Worm (Caenorhabditis elegans) whole organism, mixed stage, embryonic: ENCODE data around the gene Y46G5A.15.

Experiments
- M03D4.4 ChIP-seq: sonication (generic microtip); optimal IDR thresholded peaks from 2 replicates; lab custom pipeline; 2017; ENCODE audit warnings: mild to moderate bottlenecking, missing genetic modification characterization, missing compliant biosample characterization
- blmp-1 ChIP-seq: fragments of 150-350 bp; optimal IDR thresholded peaks from 2 replicates; lab custom pipeline; 2014; ENCODE audit warnings: missing biosample characterization, missing genetic modification characterization
- elt-3 ChIP-seq: fragments of 150-350 bp; optimal IDR thresholded peaks from 2 replicates; lab custom pipeline; 2014; ENCODE audit warnings: missing biosample characterization, missing genetic modification characterization
- hlh-1 ChIP-seq: fragments of 150-350 bp; optimal IDR thresholded peaks from 2 replicates; lab custom pipeline; 2014; ENCODE audit warnings: missing biosample characterization, missing genetic modification reagents, missing genetic modification characterization
- mep-1 ChIP-seq: fragments of 150-350 bp; optimal IDR thresholded peaks from 2 replicates; lab custom pipeline; 2017; ENCODE audit warnings: missing biosample characterization, missing genetic modification reagents, missing genetic modification characterization, inconsistent platforms
- nhr-12 ChIP-seq: fragments of 150-350 bp; optimal IDR thresholded peaks from 2 replicates; lab custom pipeline; 2014; ENCODE audit warnings: missing biosample characterization, missing genetic modification characterization
- nhr-237 ChIP-seq: fragments of 150-350 bp; optimal IDR thresholded peaks from 2 replicates; lab custom pipeline; 2014; ENCODE audit warnings: missing biosample characterization, missing genetic modification characterization
- nhr-76 ChIP-seq: sonication (generic microtip); optimal IDR thresholded peaks from 2 replicates; lab custom pipeline; 2017; ENCODE audit warnings: missing biosample characterization, missing genetic modification characterization
- snpc-4 ChIP-seq: fragments of 150-350 bp; optimal IDR thresholded peaks from 2 replicates; lab custom pipeline; 2014; ENCODE audit warnings: missing biosample characterization, missing genetic modification characterization
- unc-120 ChIP-seq: sonication (generic microtip); optimal IDR thresholded peaks from 2 replicates; lab custom pipeline; 2017; ENCODE audit warnings: missing genetic modification characterization, missing compliant biosample characterization; ENCODE audit not compliant: poor library complexity, severe bottlenecking
- unc-39 ChIP-seq: fragments of 150-350 bp; optimal IDR thresholded peaks from 2 replicates; lab custom pipeline; 2014; ENCODE audit warnings: missing biosample characterization, missing genetic modification characterization
- ztf-11 ChIP-seq: fragments of 150-350 bp; optimal IDR thresholded peaks from 2 replicates; lab custom pipeline; 2014; ENCODE audit warnings: missing biosample characterization, missing genetic modification characterization

DNA sequence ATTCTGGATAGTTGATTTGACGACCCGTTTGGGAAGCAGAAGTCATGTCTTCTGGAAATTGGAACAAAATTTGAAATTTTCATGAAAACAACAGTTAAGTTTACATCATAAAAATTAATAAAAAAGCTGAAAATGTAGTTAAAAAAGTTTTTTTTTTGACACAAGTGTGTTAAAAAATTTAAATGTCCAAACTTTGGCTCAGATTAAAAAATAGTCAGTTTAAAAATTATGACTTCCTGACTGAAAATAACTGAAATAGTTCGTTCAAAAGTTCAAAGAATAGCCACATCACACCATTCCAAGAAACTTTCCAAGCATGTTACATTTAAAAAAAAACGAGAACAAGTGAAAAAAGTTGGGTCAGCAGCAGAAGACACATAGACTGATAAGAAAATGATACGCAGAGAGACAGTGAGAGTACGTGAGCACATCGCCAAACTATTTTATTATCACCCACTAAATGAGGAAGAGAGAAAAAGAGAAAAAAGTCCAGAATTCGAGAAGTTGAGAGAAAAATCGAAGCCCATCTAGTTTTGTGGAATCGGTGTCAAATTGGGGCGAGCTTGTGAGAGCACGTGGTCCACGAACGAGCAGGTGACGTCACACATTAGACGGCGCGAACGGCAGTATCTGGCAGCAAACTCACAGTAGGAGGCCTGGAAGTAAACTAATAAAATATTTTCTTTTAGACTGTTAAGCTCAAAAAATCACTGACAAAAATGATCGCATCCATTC, 31.4 kb upstream of the Y46G5A.15 start, which contains the start of gene acl-7:
- TF ChIP-seq blmp-1 (tag; lab: Kevin White, UChicago) = no peak
- no peak for TF ChIP-seq nhr-237 (tag; lab: Kevin White, UChicago)
- no peak for TF ChIP-seq unc-39 (tag; lab: Kevin White, UChicago)
- TF ChIP-seq mep-1 (tag; lab: Kevin White, UChicago) = no peak
- TF ChIP-seq nhr-76 (tag; lab: Kevin White, UChicago) = no peak
- TF ChIP-seq ztf-11 = no peak
- TF ChIP-seq hlh-1 = no peak
- no peak for TF ChIP-seq M03D4.4 (tag; lab: Kevin White, UChicago)
- no peak for TF ChIP-seq elt-3 (tag; lab: Kevin White, UChicago)
- no peak for TF ChIP-seq nhr-12 (tag; lab: Kevin White, UChicago)
- TF ChIP-seq snpc-4 (tag; lab: Kevin White, UChicago) = no peak
- no peak for TF ChIP-seq unc-120
